Worm (Caenorhabditis elegans) whole organism, L4 larva: ENCODE results near the gene B0432.9.

Experiments used
- F37D6.2 ChIP-seq: sonication (generic microtip); optimal IDR thresholded peaks from 2 replicates; lab custom pipeline; 2016; ENCODE audit warnings: mild to moderate bottlenecking, missing genetic modification characterization, missing compliant biosample characterization
- F49E8.2 ChIP-seq: sonication (generic microtip); optimal IDR thresholded peaks from 2 replicates; lab custom pipeline; 2016; ENCODE audit warnings: missing compliant biosample characterization, mild to moderate bottlenecking, missing genetic modification characterization, borderline replicate concordance
- T26A8.4 ChIP-seq: fragments of 200-800 bp; sonication (Bioruptor generic); IDR thresholded peaks from 2 replicates; pipeline ENCODE4 v1.3.6; 2022; ENCODE audit warnings: missing genetic modification characterization, missing compliant biosample characterization
- Y5F2A.4 ChIP-seq: fragments of 200-800 bp; sonication (Bioruptor generic); optimal IDR thresholded peaks from 2 replicates; lab custom pipeline; 2018; ENCODE audit warnings: mild to moderate bottlenecking, missing genetic modification characterization, missing compliant biosample characterization
- Y75B8A.6 ChIP-seq: fragments of 200-800 bp; sonication (Bioruptor generic); IDR thresholded peaks from 2 replicates; pipeline ENCODE4 v1.3.6; 2022; ENCODE audit warnings: missing genetic modification reagents, missing genetic modification characterization, missing compliant biosample characterization
- ZK546.5 ChIP-seq, 2 experiments: sonication (generic microtip); optimal IDR thresholded peaks; 2 replicates each; lab custom pipeline; 2017; ENCODE audit warnings: missing biosample characterization in 2 of 2, missing genetic modification characterization in 2 of 2
- aha-1 ChIP-seq: fragments of 150-350 bp; peaks from one replicate; lab custom pipeline; 2014; ENCODE audit warnings: missing biosample characterization, missing genetic modification characterization
- aly-2 ChIP-seq: sonication (generic microtip); optimal IDR thresholded peaks from 2 replicates; lab custom pipeline; 2018; ENCODE audit warnings: missing biosample characterization, missing genetic modification characterization
- ceh-28 ChIP-seq: fragments of 150-350 bp; optimal IDR thresholded peaks from 2 replicates; lab custom pipeline; 2014; ENCODE audit warnings: missing biosample characterization, missing genetic modification reagents, missing genetic modification characterization
- ceh-44 ChIP-seq: fragments of 200-800 bp; sonication (Bioruptor generic); IDR thresholded peaks from 2 replicates; pipeline ENCODE4 v1.3.6; 2022; ENCODE audit warnings: missing genetic modification reagents, missing genetic modification characterization, missing compliant biosample characterization
- cey-2 ChIP-seq: sonication (generic microtip); optimal IDR thresholded peaks from 3 replicates; lab custom pipeline; 2017; ENCODE audit warnings: missing genetic modification characterization, mild to moderate bottlenecking, missing compliant biosample characterization, antibody characterized with exemption, borderline replicate concordance; ENCODE audit not compliant: insufficient read depth
- daf-16 ChIP-seq, 3 experiments: sonication (generic microtip); optimal IDR thresholded peaks; 2 replicates each; lab custom pipeline; 2016 to 2017; ENCODE audit warnings: missing genetic modification characterization in 3 of 3, missing genetic modification reagents in 3 of 3, mild to moderate bottlenecking in 2 of 3, missing compliant biosample characterization in 2 of 3, missing biosample characterization in 1 of 3, moderate library complexity in 1 of 3
- dmd-6 ChIP-seq: fragments of 200-800 bp; sonication (Bioruptor generic); IDR thresholded peaks from 2 replicates; pipeline ENCODE4 v1.3.6; 2022; ENCODE audit warnings: missing genetic modification reagents, missing genetic modification characterization, missing compliant biosample characterization
- dmd-8 ChIP-seq: fragments of 200-800 bp; sonication (Bioruptor generic); IDR thresholded peaks from 2 replicates; pipeline ENCODE4 v1.3.6; 2022; ENCODE audit warnings: missing genetic modification characterization, missing compliant biosample characterization
- dmd-9 ChIP-seq: fragments of 200-800 bp; sonication (Bioruptor generic); IDR thresholded peaks from 2 replicates; pipeline ENCODE4 v1.3.6; 2022; ENCODE audit warnings: missing genetic modification reagents, missing genetic modification characterization, missing compliant biosample characterization
- dve-1 ChIP-seq: sonication (generic microtip); optimal IDR thresholded peaks from 2 replicates; lab custom pipeline; 2017; ENCODE audit warnings: antibody characterized with exemption, mild to moderate bottlenecking, missing genetic modification characterization, missing compliant biosample characterization; ENCODE audit not compliant: insufficient read depth
- fkh-10 ChIP-seq: fragments of 150-350 bp; optimal IDR thresholded peaks from 2 replicates; lab custom pipeline; 2014; ENCODE audit warnings: missing biosample characterization, missing genetic modification reagents, missing genetic modification characterization
- hlh-11 ChIP-seq: fragments of 200-800 bp; sonication (Bioruptor generic); optimal IDR thresholded peaks from 2 replicates; lab custom pipeline; 2018; ENCODE audit warnings: mild to moderate bottlenecking, missing genetic modification characterization, missing compliant biosample characterization
- hlh-30 ChIP-seq: sonication (generic microtip); optimal IDR thresholded peaks from 2 replicates; lab custom pipeline; 2017; ENCODE audit warnings: antibody characterized with exemption, mild to moderate bottlenecking, missing genetic modification characterization, missing compliant biosample characterization; ENCODE audit not compliant: insufficient read depth
- lin-29 ChIP-seq: fragments of 200-800 bp; sonication (Bioruptor generic); IDR thresholded peaks from 2 replicates; pipeline ENCODE4 v1.3.6; 2022; ENCODE audit warnings: missing genetic modification reagents, missing genetic modification characterization, missing compliant biosample characterization
- lin-38 ChIP-seq: fragments of 200-800 bp; sonication (Bioruptor generic); IDR thresholded peaks from 2 replicates; pipeline ENCODE4 v1.3.6; 2022; ENCODE audit warnings: missing genetic modification reagents, missing genetic modification characterization, missing compliant biosample characterization
- mdl-1 ChIP-seq, 2 experiments: fragments of 150-350 bp in 1 of 2; sonication (generic microtip) in 1 of 2; optimal IDR thresholded peaks; 2 replicates each; lab custom pipeline; 2014 to 2017; ENCODE audit warnings: missing biosample characterization in 2 of 2, missing genetic modification characterization in 2 of 2
- mdt-29 ChIP-seq: fragments of 200-800 bp; sonication (Bioruptor generic); IDR thresholded peaks from 2 replicates; pipeline ENCODE4 v1.3.6; 2022; ENCODE audit warnings: missing genetic modification reagents, missing genetic modification characterization, missing compliant biosample characterization
- mxl-3 ChIP-seq: fragments of 200-800 bp; sonication (Bioruptor generic); optimal IDR thresholded peaks from 2 replicates; lab custom pipeline; 2018; ENCODE audit warnings: mild to moderate bottlenecking, missing genetic modification characterization, missing compliant biosample characterization
- nhr-25 ChIP-seq: sonication (generic microtip); optimal IDR thresholded peaks from 2 replicates; lab custom pipeline; 2017; ENCODE audit warnings: missing genetic modification characterization, mild to moderate bottlenecking, missing compliant biosample characterization, antibody characterized with exemption, moderate library complexity, borderline replicate concordance; ENCODE audit not compliant: insufficient read depth
- nhr-28 ChIP-seq: fragments of 150-350 bp; optimal IDR thresholded peaks from 2 replicates; lab custom pipeline; 2014; ENCODE audit warnings: missing biosample characterization, missing genetic modification characterization
- nhr-48 ChIP-seq: sonication (generic microtip); optimal IDR thresholded peaks from 2 replicates; lab custom pipeline; 2016; ENCODE audit warnings: mild to moderate bottlenecking, missing genetic modification characterization, missing compliant biosample characterization
- nhr-6 ChIP-seq: fragments of 150-350 bp; optimal IDR thresholded peaks from 2 replicates; lab custom pipeline; 2014; ENCODE audit warnings: missing biosample characterization, missing genetic modification characterization
- nhr-77 ChIP-seq: fragments of 150-350 bp; optimal IDR thresholded peaks from 2 replicates; lab custom pipeline; 2014; ENCODE audit warnings: missing biosample characterization, missing genetic modification characterization
- pqm-1 ChIP-seq: sonication (generic microtip); optimal IDR thresholded peaks from 2 replicates; lab custom pipeline; 2017; ENCODE audit warnings: missing biosample characterization, missing genetic modification characterization
- set-16 ChIP-seq: fragments of 200-800 bp; sonication (Bioruptor generic); IDR thresholded peaks from 2 replicates; pipeline ENCODE4 v1.3.6; 2022; ENCODE audit warnings: missing genetic modification reagents, missing genetic modification characterization, missing compliant biosample characterization
- spr-1 ChIP-seq: sonication (generic microtip); optimal IDR thresholded peaks from 2 replicates; lab custom pipeline; 2016; ENCODE audit warnings: mild to moderate bottlenecking, missing genetic modification characterization, missing compliant biosample characterization
- tag-97 ChIP-seq: fragments of 200-800 bp; sonication (Bioruptor generic); IDR thresholded peaks from 2 replicates; pipeline ENCODE4 v1.3.6; 2022; ENCODE audit warnings: missing genetic modification characterization, missing compliant biosample characterization
- unc-62 ChIP-seq, 3 experiments: fragments of 150-350 bp in 1 of 3; sonication (generic microtip); optimal IDR thresholded peaks in 2 of 3; peaks in 1 of 3; 1 replicate in 1 of 3; 2 replicates in 2 of 3; lab custom pipeline; 2014 to 2017; ENCODE audit warnings: missing biosample characterization in 3 of 3, missing genetic modification characterization in 3 of 3, missing genetic modification reagents in 3 of 3, missing genotype in 1 of 3
- ztf-11 ChIP-seq: fragments of 150-350 bp; optimal IDR thresholded peaks from 2 replicates; lab custom pipeline; 2014; ENCODE audit warnings: missing biosample characterization, missing genetic modification characterization

The B0432.9 gene

DNA sequence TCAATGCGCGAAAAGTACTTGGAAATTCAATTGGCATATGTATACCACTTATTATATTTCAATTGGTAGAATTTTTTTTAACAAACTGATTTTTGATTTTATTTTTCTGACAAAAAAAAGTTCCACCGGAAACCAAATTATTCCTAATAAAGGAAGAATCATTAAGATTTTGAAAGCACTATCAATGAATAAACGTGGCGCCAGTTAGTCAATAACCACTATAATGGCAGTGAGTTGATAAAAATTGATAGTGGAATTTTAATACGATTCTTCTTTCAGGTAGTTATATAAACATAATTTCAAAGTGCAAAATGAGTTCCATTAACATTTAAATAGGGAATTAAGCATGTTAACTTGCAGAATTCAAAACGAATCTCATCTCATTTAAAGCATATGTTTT is 22.2 kb upstream of the B0432.9 start, which contains the start of gene col-69:
Gene col-69, minus strand, starts transcription at position 101 of the 400 bp plus-strand sequence.
- TF ChIP-seq daf-16 (GFP tag; optimal IDR thresholded peaks at IDR 0.05; lab: Kevin White, UChicago) (no peak), daf-16 (tag; optimal IDR thresholded peaks at IDR 0.05; lab: Kevin White, UChicago) (peak; percentile 13), ZK546.5 (tag; optimal IDR thresholded peaks at IDR 0.05; lab: Kevin White, UChicago) (no peak), ceh-44 (GFP tag; lab: Robert Waterston, UW) (no peak), pqm-1 (peak; percentile 22), aly-2 (tag; lab: Kevin White, UChicago) (no peak), F49E8.2 (no peak), F37D6.2 (tag; lab: Kevin White, UChicago) (no peak), nhr-48 (tag; lab: Kevin White, UChicago) (no peak), nhr-28 (tag; lab: Kevin White, UChicago) (peak; percentile 8), Y75B8A.6 (no peak), fkh-10 (GFP tag; lab: Kevin White, UChicago) (no peak)

DNA sequence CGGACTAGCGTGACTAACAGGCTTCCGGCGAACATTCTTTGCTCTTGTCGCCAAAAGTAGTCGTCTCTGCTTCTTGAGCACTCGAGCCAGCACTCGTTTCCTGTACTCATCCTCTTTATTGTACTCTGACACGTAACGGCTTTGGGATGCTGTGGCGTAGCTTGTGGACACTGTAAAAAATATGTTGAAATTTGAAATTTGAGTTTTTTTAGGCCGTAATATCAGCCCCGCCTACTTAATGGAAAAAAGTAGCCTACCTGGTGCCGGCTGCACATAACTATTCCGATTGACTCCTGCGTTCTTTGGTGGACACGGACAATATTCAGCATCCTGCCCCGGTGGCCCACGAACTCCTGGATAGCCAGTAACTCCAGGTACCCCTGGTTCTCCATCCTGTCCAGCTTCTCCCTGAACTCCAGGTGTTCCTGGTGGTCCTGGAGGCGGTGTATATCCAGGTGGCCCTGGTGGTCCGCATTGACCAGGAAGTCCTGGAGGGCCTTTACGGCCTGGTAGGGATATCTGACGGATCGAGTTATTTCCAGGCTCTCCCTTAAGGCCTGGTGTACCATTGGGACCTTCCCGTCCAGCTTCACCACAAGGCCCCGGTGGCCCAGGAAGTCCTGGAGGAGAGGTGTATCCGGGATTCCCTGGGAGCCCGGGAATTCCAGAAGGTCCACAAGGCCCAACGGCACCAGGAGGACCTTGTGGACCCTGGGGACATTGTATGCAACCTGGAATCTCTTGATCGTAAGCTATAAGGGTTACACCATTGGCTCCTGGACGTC is 20.6 kb upstream of the B0432.9 start:
- TF ChIP-seq nhr-77 (no peak), set-16 (peak; percentile 83), nhr-6 (tag; lab: Kevin White, UChicago) (no peak), aha-1 (tag; lab: Kevin White, UChicago) (peak; percentile 92), T26A8.4 (GFP tag; lab: Robert Waterston, UW) (no peak), tag-97 (GFP tag; lab: Robert Waterston, UW) (no peak)

DNA sequence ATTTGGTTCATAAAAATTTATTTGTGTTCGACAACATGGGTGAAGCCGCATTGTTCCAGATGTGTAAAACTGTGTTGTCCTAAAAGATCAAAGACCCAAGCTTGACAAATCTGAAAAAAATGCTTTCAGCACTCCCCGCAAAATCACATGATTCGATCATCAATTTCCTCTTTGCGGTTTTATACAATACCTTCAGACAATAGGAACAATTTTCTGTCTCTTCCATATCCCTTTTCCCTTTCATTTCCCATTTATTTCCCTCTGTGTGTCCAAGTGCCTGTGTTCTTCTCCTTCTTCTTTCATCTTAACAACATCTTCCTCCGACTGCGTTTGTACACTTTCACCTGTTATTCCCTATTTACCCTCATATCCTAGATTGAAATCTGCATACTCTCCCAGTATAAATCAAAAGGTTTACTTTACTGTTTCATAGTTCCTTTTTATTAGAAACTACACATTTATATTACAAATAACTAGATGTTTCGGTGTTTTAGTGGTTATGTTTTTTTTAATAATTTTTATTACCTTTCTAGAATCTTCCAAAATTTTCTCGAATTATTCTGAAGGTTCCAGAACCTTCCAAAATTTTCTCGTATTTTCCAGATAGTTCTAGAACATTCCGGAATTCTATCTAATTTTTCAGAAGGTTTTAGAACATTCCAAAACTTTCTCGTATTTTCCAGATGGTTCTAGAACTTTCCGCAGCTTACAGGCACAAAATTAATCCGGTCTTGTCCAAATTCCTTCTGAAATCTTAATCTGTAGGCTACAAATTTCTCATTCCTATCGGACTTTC is 17.7 kb upstream of the B0432.9 start, which contains the start of gene K01A2.5:
Gene K01A2.5, plus strand, starts transcription at position 297 of the 796 bp plus-strand sequence.
- TF ChIP-seq mdl-1 (tag; optimal IDR thresholded peaks at IDR 0.05; lab: Kevin White, UChicago) (peak in 1 of 2 experiments; percentile 23), cey-2 (tag; lab: Kevin White, UChicago) (peak; percentile 31), nhr-28 (tag; lab: Kevin White, UChicago) (peak; percentile 66), lin-38 (GFP tag; lab: Robert Waterston, UW) (no peak), dmd-9 (GFP tag; lab: Robert Waterston, UW) (no peak), dve-1 (tag; lab: Kevin White, UChicago) (no peak), hlh-11 (tag; lab: Kevin White, UChicago) (peak; percentile 34), hlh-30 (peak; percentile 58), lin-29 (GFP tag; lab: Robert Waterston, UW) (no peak), nhr-48 (tag; lab: Kevin White, UChicago) (peak; percentile 10), mxl-3 (GFP tag; lab: Kevin White, UChicago) (peak; percentile 35), dmd-6 (GFP tag; lab: Robert Waterston, UW) (no peak), nhr-25 (peak; percentile 57), unc-62 (GFP tag; optimal IDR thresholded peaks at IDR 0.05 in 1 of 2; lab: Kevin White, UChicago) (peak in 1 of 2 experiments; percentile 96), unc-62 (tag; optimal IDR thresholded peaks at IDR 0.05; lab: Kevin White, UChicago) (no peak), ceh-28 (no peak), Y5F2A.4 (GFP tag; lab: Kevin White, UChicago) (no peak), dmd-8 (no peak), ztf-11 (tag; lab: Kevin White, UChicago) (no peak), spr-1 (tag; lab: Kevin White, UChicago) (no peak), mdt-29 (GFP tag; lab: Robert Waterston, UW) (no peak)
